Worm (Caenorhabditis elegans): ENCODE data around the gene F48G7.7.

DNA sequence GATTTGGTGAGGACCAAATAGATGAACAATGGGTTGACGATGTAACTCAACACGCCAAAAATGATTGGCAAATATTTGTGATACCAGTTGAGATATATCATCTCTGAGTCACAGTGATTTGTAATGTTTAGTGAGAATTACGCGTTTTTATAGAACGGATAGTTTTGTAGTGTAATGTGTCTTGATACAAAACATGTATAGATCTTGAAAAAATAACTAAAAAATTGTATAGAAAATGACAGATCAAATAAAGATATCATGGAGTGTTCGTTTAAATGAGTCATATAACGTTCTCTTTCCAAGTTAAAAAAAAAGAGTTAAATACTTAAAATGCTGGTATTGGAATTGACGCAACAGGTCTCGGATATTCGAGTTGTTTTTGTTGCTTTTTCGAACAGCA, 28.2 kb upstream of the F48G7.7 start, which contains the start of gene srj-6:
- TF ChIP-seq hmbx-1 (tag; optimal IDR thresholded peaks at IDR 0.05) (no peak), tra-4 (tag; optimal IDR thresholded peaks at IDR 0.05) (no peak), scrt-1 (GFP tag; IDR thresholded peaks at IDR 0.05) (no peak), aly-1 (tag; optimal IDR thresholded peaks at IDR 0.05) (no peak), ama-1 (optimal IDR thresholded peaks at IDR 0.05) (no peak), hmg-4 (GFP tag; optimal IDR thresholded peaks at IDR 0.05) (no peak)

All from whole organism, early embryonic.